Fruit fly (Drosophila melanogaster): ENCODE measurements around the gene Es2.

The Es2 gene

DNA sequence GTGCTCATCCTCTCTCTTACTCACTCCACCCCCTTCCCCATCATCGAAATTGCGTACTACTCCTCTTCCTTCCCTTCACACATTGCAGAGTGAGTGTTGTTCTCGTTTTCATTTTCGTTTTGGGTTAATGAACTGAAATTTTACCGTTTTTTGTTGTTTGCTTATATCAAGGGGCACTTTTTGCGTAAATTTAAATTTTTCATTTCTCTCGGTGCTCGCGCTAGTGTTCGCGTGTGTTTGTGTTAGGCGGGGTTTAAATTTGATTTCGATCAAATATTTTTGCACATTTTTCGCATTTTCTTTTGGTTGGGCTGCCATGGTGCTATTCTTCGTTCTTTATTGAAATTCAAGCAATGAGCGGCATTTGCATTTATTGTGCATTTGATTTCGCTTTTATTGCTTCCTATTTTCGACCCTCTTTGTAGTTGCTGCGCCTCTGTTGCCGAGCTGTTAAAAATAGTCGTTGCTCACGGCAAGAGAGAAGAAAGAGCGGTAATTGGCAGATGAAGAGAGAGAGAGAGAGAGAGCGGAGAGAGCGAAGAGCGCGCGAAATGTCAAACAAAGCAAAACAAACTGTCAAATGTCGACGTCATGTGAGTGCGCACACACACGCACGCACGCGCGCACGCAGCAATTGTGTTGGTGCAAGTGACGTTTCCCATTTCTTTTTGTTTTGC lies 40.4 kb upstream of the Es2 start:
- TF ChIP-seq dl (GFP tag; optimal IDR thresholded peaks at IDR 0.05; ENCODE audit: insufficient read depth in 1 of 2, partially characterized antibody in 2 of 2), result peak; percentile 91 to 97
- peak; percentile 78 for TF ChIP-seq pan (optimal IDR thresholded peaks at IDR 0.05)
- no peak for TF ChIP-seq Hnf4 (GFP tag; optimal IDR thresholded peaks at IDR 0.05)
- peak; percentile 38 for TF ChIP-seq OdsH (GFP tag; optimal IDR thresholded peaks at IDR 0.05)
- peak; percentile 20 for TF ChIP-seq HLH106 (tag; optimal IDR thresholded peaks at IDR 0.05)
- TF ChIP-seq fru (GFP tag; optimal IDR thresholded peaks at IDR 0.05), result peak; percentile 45
- no peak for TF ChIP-seq lola (GFP tag; optimal IDR thresholded peaks at IDR 0.05)
- no peak for TF ChIP-seq CG9705 (GFP tag; optimal IDR thresholded peaks at IDR 0.05)
- TF ChIP-seq N (GFP tag; optimal IDR thresholded peaks at IDR 0.05), result peak; percentile 80
- peak; percentile 44 for TF ChIP-seq Hr83 (GFP tag; optimal IDR thresholded peaks at IDR 0.05; ENCODE audit: poor library complexity, severe bottlenecking)
- TF ChIP-seq Jra (GFP tag; optimal IDR thresholded peaks at IDR 0.05), result peak; percentile 60
- no peak for TF ChIP-seq sv (GFP tag; optimal IDR thresholded peaks at IDR 0.05)
- TF ChIP-seq br (GFP tag; optimal IDR thresholded peaks at IDR 0.05), result peak; percentile 28
- TF ChIP-seq rgr (GFP tag; optimal IDR thresholded peaks at IDR 0.05), result peak; percentile 48
- peak; percentile 59 for TF ChIP-seq h (GFP tag; optimal IDR thresholded peaks at IDR 0.05)
- peak; percentile 45 for TF ChIP-seq woc (GFP tag; optimal IDR thresholded peaks at IDR 0.05)
- no peak for TF ChIP-seq dsf (GFP tag; optimal IDR thresholded peaks at IDR 0.05; ENCODE audit: borderline replicate concordance)
- TF ChIP-seq Vsx2 (GFP tag; optimal IDR thresholded peaks at IDR 0.05; ENCODE audit: partially characterized antibody), result peak; percentile 96
- peak; percentile 22 for TF ChIP-seq tai (GFP tag; optimal IDR thresholded peaks at IDR 0.05)
- TF ChIP-seq Dfd (GFP tag; optimal IDR thresholded peaks at IDR 0.05), result peak; percentile 99
- no peak for TF ChIP-seq dmrt93B (GFP tag; optimal IDR thresholded peaks at IDR 0.05)
- no peak for TF ChIP-seq Abd-B (GFP tag; optimal IDR thresholded peaks at IDR 0.05)
- TF ChIP-seq CrebA (GFP tag; optimal IDR thresholded peaks at IDR 0.05; ENCODE audit: borderline replicate concordance), result no peak
- TF ChIP-seq psq (GFP tag; optimal IDR thresholded peaks at IDR 0.05), result peak; percentile 89
- peak in 1 of 2 experiments; percentile 47 for TF ChIP-seq foxo (GFP tag; optimal IDR thresholded peaks at IDR 0.05)
- no peak for TF ChIP-seq usp (GFP tag; optimal IDR thresholded peaks at IDR 0.05)
- TF ChIP-seq CG32264 (GFP tag; optimal IDR thresholded peaks at IDR 0.05), result no peak
- TF ChIP-seq Hr78 (GFP tag; optimal IDR thresholded peaks at IDR 0.05), result no peak
- TF ChIP-seq Sp1 (GFP tag; optimal IDR thresholded peaks at IDR 0.05), result peak; percentile 32
- no peak for TF ChIP-seq GATAd (GFP tag; optimal IDR thresholded peaks at IDR 0.05)
- TF ChIP-seq Mio (GFP tag; optimal IDR thresholded peaks at IDR 0.05), result no peak
- TF ChIP-seq sage (GFP tag; optimal IDR thresholded peaks at IDR 0.05), result peak; percentile 44
- no peak for TF ChIP-seq Rel (GFP tag; optimal IDR thresholded peaks at IDR 0.05)
- peak; percentile 48 for TF ChIP-seq Rel (tag; optimal IDR thresholded peaks at IDR 0.05)
- TF ChIP-seq Myc (optimal IDR thresholded peaks at IDR 0.05), result no peak
- peak; percentile 98 for TF ChIP-seq Dif (GFP tag; optimal IDR thresholded peaks at IDR 0.05; ENCODE audit: partially characterized antibody)
- no peak for TF ChIP-seq jim (GFP tag; optimal IDR thresholded peaks at IDR 0.05)
- TF ChIP-seq brk (GFP tag; optimal IDR thresholded peaks at IDR 0.05), result no peak
- TF ChIP-seq ey (GFP tag; optimal IDR thresholded peaks at IDR 0.05), result peak; percentile 52

DNA sequence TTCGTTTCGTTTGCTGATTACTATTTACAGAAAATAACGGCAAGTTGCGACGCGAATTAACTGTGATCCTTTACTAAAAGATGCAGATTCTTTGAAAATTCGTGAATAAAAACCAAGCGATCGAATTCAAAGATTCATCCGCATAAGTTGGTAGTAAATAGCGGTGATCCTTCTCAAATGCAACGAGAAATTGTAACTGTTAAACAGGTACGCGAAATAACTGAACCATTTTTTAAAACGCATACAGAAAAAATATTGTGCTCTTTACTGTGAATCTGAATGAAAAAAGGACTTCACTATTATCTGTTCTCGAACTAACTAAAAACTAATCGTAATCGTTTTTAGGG lies 39.9 kb upstream of the Es2 start:
- TF ChIP-seq br (GFP tag; optimal IDR thresholded peaks at IDR 0.05) (no peak), Dfd (GFP tag; optimal IDR thresholded peaks at IDR 0.05) (peak; percentile 98), CrebA (GFP tag; optimal IDR thresholded peaks at IDR 0.05; ENCODE audit: borderline replicate concordance) (no peak), fru (GFP tag; optimal IDR thresholded peaks at IDR 0.05) (no peak), jim (GFP tag; optimal IDR thresholded peaks at IDR 0.05) (no peak), Jra (GFP tag; optimal IDR thresholded peaks at IDR 0.05) (no peak), pan (optimal IDR thresholded peaks at IDR 0.05) (no peak)

DNA sequence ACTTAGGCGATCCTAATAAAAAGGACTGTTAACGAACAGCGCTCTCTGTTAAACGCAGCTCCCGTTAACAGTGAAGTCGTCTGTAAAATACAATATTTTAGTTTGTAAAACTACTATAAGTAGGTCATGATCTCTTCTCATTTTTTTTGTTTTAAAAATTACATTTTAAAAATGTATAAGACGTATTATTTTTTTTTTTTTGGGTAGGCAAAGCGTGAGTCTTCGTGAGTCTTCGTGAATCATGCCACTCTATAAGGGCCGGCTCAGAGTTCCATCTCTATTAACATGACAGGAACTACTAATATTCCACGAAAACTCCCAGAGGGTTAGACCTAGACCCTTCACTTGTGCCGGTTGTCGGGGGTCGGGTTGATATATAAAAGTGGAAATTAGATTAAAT lies 38.6 kb upstream of the Es2 start:
- TF ChIP-seq sv (GFP tag; optimal IDR thresholded peaks at IDR 0.05) (no peak), sage (GFP tag; optimal IDR thresholded peaks at IDR 0.05) (no peak), pan (optimal IDR thresholded peaks at IDR 0.05) (no peak), usp (GFP tag; optimal IDR thresholded peaks at IDR 0.05) (no peak), dmrt93B (GFP tag; optimal IDR thresholded peaks at IDR 0.05) (no peak), Jra (GFP tag; optimal IDR thresholded peaks at IDR 0.05) (no peak), foxo (GFP tag; optimal IDR thresholded peaks at IDR 0.05) (no peak), N (GFP tag; optimal IDR thresholded peaks at IDR 0.05) (no peak), brk (GFP tag; optimal IDR thresholded peaks at IDR 0.05) (no peak), OdsH (GFP tag; optimal IDR thresholded peaks at IDR 0.05) (no peak), lola (GFP tag; optimal IDR thresholded peaks at IDR 0.05) (no peak), jim (GFP tag; optimal IDR thresholded peaks at IDR 0.05) (no peak)
